Worm (Caenorhabditis elegans) whole organism, late embryonic: ENCODE data around the gene C05G5.5.

Experiments used
- F13H6.1 ChIP-seq: sonication (generic microtip); optimal IDR thresholded peaks from 2 replicates; lab custom pipeline; 2016; ENCODE audit warnings: missing genetic modification characterization, missing compliant biosample characterization
- che-1 ChIP-seq: sonication (generic microtip); optimal IDR thresholded peaks from 2 replicates; lab custom pipeline; 2016; ENCODE audit warnings: mild to moderate bottlenecking, missing genetic modification characterization, missing compliant biosample characterization
- elt-2 ChIP-seq: sonication (generic microtip); optimal IDR thresholded peaks from 2 replicates; lab custom pipeline; 2016; ENCODE audit warnings: missing genetic modification reagents, missing genetic modification characterization, missing compliant biosample characterization
- hlh-30 ChIP-seq: sonication (generic microtip); optimal IDR thresholded peaks from 2 replicates; lab custom pipeline; 2017; ENCODE audit warnings: antibody characterized with exemption, missing genetic modification characterization, missing compliant biosample characterization; ENCODE audit not compliant: insufficient read depth
- pqm-1 ChIP-seq: sonication (generic microtip); optimal IDR thresholded peaks from 2 replicates; lab custom pipeline; 2016; ENCODE audit warnings: missing genetic modification characterization, missing compliant biosample characterization
- rnt-1 ChIP-seq: sonication (generic microtip); optimal IDR thresholded peaks from 2 replicates; lab custom pipeline; 2016; ENCODE audit warnings: missing genetic modification characterization, missing compliant biosample characterization
- sdc-2 ChIP-seq: sonication (generic microtip); optimal IDR thresholded peaks from 2 replicates; lab custom pipeline; 2016; ENCODE audit warnings: missing genotype, missing genetic modification characterization, missing compliant biosample characterization
- sox-4 ChIP-seq: sonication (generic microtip); optimal IDR thresholded peaks from 2 replicates; lab custom pipeline; 2017; ENCODE audit warnings: mild to moderate bottlenecking, missing genetic modification characterization, inconsistent platforms, missing compliant biosample characterization
- unc-42 ChIP-seq: sonication (generic microtip); optimal IDR thresholded peaks from 2 replicates; lab custom pipeline; 2016; ENCODE audit warnings: missing genotype, missing genetic modification characterization, missing compliant biosample characterization

DNA sequence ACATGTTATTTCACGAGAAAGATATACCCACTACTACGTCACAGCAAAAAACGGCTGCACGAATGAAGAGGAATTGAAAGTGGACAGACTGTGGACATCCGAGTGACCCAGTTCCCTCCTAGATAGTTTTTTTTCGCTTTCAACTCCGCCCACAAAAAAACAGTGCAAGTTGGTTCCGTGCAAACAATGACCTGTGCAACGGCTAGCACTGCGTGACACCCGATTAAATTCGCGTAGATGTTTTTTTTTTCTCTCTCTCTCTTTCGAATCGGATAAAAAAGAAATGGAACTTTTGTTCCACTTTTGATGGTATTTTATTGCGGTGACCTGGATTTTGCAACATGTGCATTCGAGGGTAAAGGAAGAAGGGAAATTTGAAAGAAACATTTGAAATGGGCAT, 15.7 kb downstream of the C05G5.5 start:
- TF ChIP-seq unc-42 (tag; lab: Kevin White, UChicago) (no peak), pqm-1 (tag; lab: Kevin White, UChicago) (no peak), che-1 (tag; lab: Kevin White, UChicago) (no peak), elt-2 (tag; lab: Kevin White, UChicago) (no peak), sox-4 (tag; lab: Kevin White, UChicago) (no peak), rnt-1 (no peak), sdc-2 (no peak), hlh-30 (tag; lab: Kevin White, UChicago) (no peak), F13H6.1 (tag; lab: Kevin White, UChicago) (no peak)
